Fruit fly (Drosophila melanogaster): Measurements from ENCODE around the gene CG5854.

Gene CG5854

dm6 chr3R:23939921-23940839 is 6.5 kb downstream of the CG5854 start (continued):
- TF ChIP-seq Dif (GFP tag; optimal IDR thresholded peaks at IDR 0.05; ENCODE audit: partially characterized antibody) (no peak), jim (GFP tag; optimal IDR thresholded peaks at IDR 0.05) (no peak), CrebA (GFP tag; optimal IDR thresholded peaks at IDR 0.05; ENCODE audit: borderline replicate concordance) (no peak), rgr (GFP tag; optimal IDR thresholded peaks at IDR 0.05) (peak; percentile 39), Abd-B (GFP tag; optimal IDR thresholded peaks at IDR 0.05) (no peak), dl (GFP tag; optimal IDR thresholded peaks at IDR 0.05; ENCODE audit: insufficient read depth in 1 of 2, partially characterized antibody in 2 of 2) (no peak), h (GFP tag; optimal IDR thresholded peaks at IDR 0.05) (peak; percentile 32), sage (GFP tag; optimal IDR thresholded peaks at IDR 0.05) (no peak), tai (GFP tag; optimal IDR thresholded peaks at IDR 0.05) (no peak), Rel (GFP tag; optimal IDR thresholded peaks at IDR 0.05) (no peak), Rel (tag; optimal IDR thresholded peaks at IDR 0.05) (no peak), foxo (GFP tag; optimal IDR thresholded peaks at IDR 0.05) (no peak), ey (GFP tag; optimal IDR thresholded peaks at IDR 0.05) (no peak)

dm6 chr3R:23940840-23941364 is 7.2 kb downstream of the CG5854 start:
- TF ChIP-seq lola (GFP tag; optimal IDR thresholded peaks at IDR 0.05) = no peak
- peak; percentile 7 for TF ChIP-seq dmrt93B (GFP tag; optimal IDR thresholded peaks at IDR 0.05)

- no peak for TF ChIP-seq Sp1 (GFP tag; optimal IDR thresholded peaks at IDR 0.05)
- TF ChIP-seq br (GFP tag; optimal IDR thresholded peaks at IDR 0.05) = no peak
- peak; percentile 2 for TF ChIP-seq rgr (GFP tag; optimal IDR thresholded peaks at IDR 0.05)
- TF ChIP-seq Hr78 (GFP tag; optimal IDR thresholded peaks at IDR 0.05) = no peak
- no peak for TF ChIP-seq usp (GFP tag; optimal IDR thresholded peaks at IDR 0.05)
- no peak for TF ChIP-seq lola (GFP tag; optimal IDR thresholded peaks at IDR 0.05)
- TF ChIP-seq dsf (GFP tag; optimal IDR thresholded peaks at IDR 0.05; ENCODE audit: borderline replicate concordance) = no peak
- TF ChIP-seq Abd-B (GFP tag; optimal IDR thresholded peaks at IDR 0.05) = no peak
- TF ChIP-seq Rel (GFP tag; optimal IDR thresholded peaks at IDR 0.05) = peak; percentile 19
- TF ChIP-seq Rel (tag; optimal IDR thresholded peaks at IDR 0.05) = peak; percentile 71
- TF ChIP-seq dmrt93B (GFP tag; optimal IDR thresholded peaks at IDR 0.05) = no peak
- TF ChIP-seq CG32264 (GFP tag; optimal IDR thresholded peaks at IDR 0.05) = no peak
- peak; percentile 20 for TF ChIP-seq Hnf4 (GFP tag; optimal IDR thresholded peaks at IDR 0.05)
- TF ChIP-seq tai (GFP tag; optimal IDR thresholded peaks at IDR 0.05) = no peak
- TF ChIP-seq Jra (GFP tag; optimal IDR thresholded peaks at IDR 0.05) = no peak
- peak; percentile 30 for TF ChIP-seq h (GFP tag; optimal IDR thresholded peaks at IDR 0.05)
- TF ChIP-seq sage (GFP tag; optimal IDR thresholded peaks at IDR 0.05) = no peak
- TF ChIP-seq psq (GFP tag; optimal IDR thresholded peaks at IDR 0.05) = no peak
- TF ChIP-seq Dif (GFP tag; optimal IDR thresholded peaks at IDR 0.05; ENCODE audit: partially characterized antibody) = no peak
- TF ChIP-seq fru (GFP tag; optimal IDR thresholded peaks at IDR 0.05) = peak; percentile 30
- TF ChIP-seq ey (GFP tag; optimal IDR thresholded peaks at IDR 0.05) = peak; percentile 21
- TF ChIP-seq woc (GFP tag; optimal IDR thresholded peaks at IDR 0.05) = peak; percentile 29
- TF ChIP-seq foxo (GFP tag; optimal IDR thresholded peaks at IDR 0.05) = peak; percentile 34 to 50
Observed at dm6 chr3R:23941643-23942424, 8.1 kb downstream of the CG5854 start.

DNA sequence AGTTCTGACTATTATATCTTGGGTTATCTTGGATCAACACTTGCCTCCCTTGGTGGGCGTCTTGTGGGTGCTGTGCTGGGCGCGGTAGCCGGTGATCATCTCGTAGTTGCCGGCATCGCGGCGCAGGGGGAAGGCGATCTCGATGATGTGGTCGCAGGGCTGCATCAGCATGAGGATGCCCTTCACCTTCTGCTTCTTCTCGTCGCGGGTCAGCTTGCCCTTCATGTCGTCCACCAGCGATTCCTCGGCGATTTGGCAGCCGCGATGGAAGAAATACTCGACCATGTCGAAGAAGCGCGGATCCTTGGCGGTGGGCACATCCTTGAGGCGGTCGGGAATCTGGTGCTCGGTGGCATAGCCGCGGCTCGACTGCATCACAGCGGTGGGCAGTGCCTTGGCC is 8.8 kb downstream of the CG5854 start:
- TF ChIP-seq OdsH (GFP tag; optimal IDR thresholded peaks at IDR 0.05) = no peak
- no peak for TF ChIP-seq Dfd (GFP tag; optimal IDR thresholded peaks at IDR 0.05)
- TF ChIP-seq sage (GFP tag; optimal IDR thresholded peaks at IDR 0.05) = no peak
- no peak for TF ChIP-seq Mio (GFP tag; optimal IDR thresholded peaks at IDR 0.05)
- no peak for TF ChIP-seq woc (GFP tag; optimal IDR thresholded peaks at IDR 0.05)
- TF ChIP-seq Dif (GFP tag; optimal IDR thresholded peaks at IDR 0.05; ENCODE audit: partially characterized antibody) = no peak
- no peak for TF ChIP-seq dsf (GFP tag; optimal IDR thresholded peaks at IDR 0.05; ENCODE audit: borderline replicate concordance)
- TF ChIP-seq CG9705 (GFP tag; optimal IDR thresholded peaks at IDR 0.05) = no peak
- TF ChIP-seq Hnf4 (GFP tag; optimal IDR thresholded peaks at IDR 0.05) = no peak
- TF ChIP-seq br (GFP tag; optimal IDR thresholded peaks at IDR 0.05) = no peak
- TF ChIP-seq Rel (GFP tag; optimal IDR thresholded peaks at IDR 0.05) = no peak
- TF ChIP-seq Rel (tag; optimal IDR thresholded peaks at IDR 0.05) = no peak

All from whole organism, wandering third instar larva.